Fruit fly (Drosophila melanogaster) whole organism, embryonic: ENCODE results near the gene CG6567.
A peak's percentile ranks its signal among the peaks of the same experiment; 100 is the strongest.

ENCODE experiments used
- Bgb ChIP-seq: fragments of 200-800 bp; sonication (Bioruptor generic); IDR thresholded peaks from 2 replicates; pipeline ENCODE4 v1.3.6; 2022; ENCODE audit warnings: missing biosample characterization, missing genetic modification characterization; ENCODE audit not compliant: partially characterized antibody
- Bteb2 ChIP-seq: fragments of 200-800 bp; sonication (Bioruptor generic); optimal IDR thresholded peaks from 2 replicates; lab custom pipeline; 2016; ENCODE audit warnings: missing biosample characterization, missing genetic modification characterization
- CG10462 ChIP-seq: fragments of 200-800 bp; sonication (Bioruptor generic); optimal IDR thresholded peaks from 2 replicates; lab custom pipeline; 2016; ENCODE audit warnings: missing biosample characterization, missing genetic modification characterization
- CG10654 ChIP-seq: fragments of 200-800 bp; sonication (Bioruptor generic); optimal IDR thresholded peaks from 2 replicates; lab custom pipeline; 2016; ENCODE audit warnings: missing biosample characterization, missing genetic modification characterization
- CG11456 ChIP-seq: fragments of 200-800 bp; sonication (Bioruptor generic); IDR thresholded peaks from 3 replicates; pipeline ENCODE4 v1.3.6; 2022; ENCODE audit warnings: missing biosample characterization, missing genetic modification characterization
- CG13775 ChIP-seq: fragments of 200-800 bp; sonication (Bioruptor generic); optimal IDR thresholded peaks from 3 replicates; lab custom pipeline; 2017; ENCODE audit warnings: missing biosample characterization, mild to moderate bottlenecking, missing genetic modification characterization
- CG14014 ChIP-seq: fragments of 200-800 bp; sonication (Bioruptor generic); IDR thresholded peaks from 2 replicates; pipeline ENCODE4 v1.3.6; 2022; ENCODE audit warnings: missing biosample characterization, missing genetic modification characterization
- CG14441 ChIP-seq: fragments of 200-800 bp; sonication (Bioruptor generic); IDR thresholded peaks from 2 replicates; pipeline ENCODE4 v1.3.6; 2022; ENCODE audit warnings: missing biosample characterization, missing genetic modification characterization
- CG15073 ChIP-seq: fragments of 200-800 bp; sonication (Bioruptor generic); optimal IDR thresholded peaks from 2 replicates; lab custom pipeline; 2016; ENCODE audit warnings: missing biosample characterization, missing genetic modification characterization
- CG17612 ChIP-seq: fragments of 200-800 bp; sonication (Bioruptor generic); IDR thresholded peaks from 2 replicates; pipeline ENCODE4 v1.3.6; 2022; ENCODE audit warnings: missing biosample characterization, missing genetic modification characterization
- CG1792 ChIP-seq: fragments of 200-800 bp; sonication (Bioruptor generic); optimal IDR thresholded peaks from 2 replicates; lab custom pipeline; 2016; ENCODE audit warnings: missing biosample characterization, missing genetic modification characterization
- CG1832 ChIP-seq: fragments of 200-800 bp; sonication (Bioruptor generic); optimal IDR thresholded peaks from 2 replicates; lab custom pipeline; 2017; ENCODE audit warnings: missing biosample characterization, mild to moderate bottlenecking, missing genetic modification characterization, inconsistent platforms
- CG18619 ChIP-seq: fragments of 200-800 bp; sonication (Bioruptor generic); optimal IDR thresholded peaks from 3 replicates; lab custom pipeline; 2017; ENCODE audit warnings: missing biosample characterization, mild to moderate bottlenecking, missing genetic modification characterization
- CG4282 ChIP-seq: fragments of 200-800 bp; sonication (Bioruptor generic); optimal IDR thresholded peaks from 2 replicates; lab custom pipeline; 2016; ENCODE audit warnings: missing biosample characterization, missing genetic modification characterization
- CG4730 ChIP-seq: fragments of 200-800 bp; sonication (Bioruptor generic); IDR thresholded peaks from 2 replicates; pipeline ENCODE4 v1.3.6; 2022; ENCODE audit warnings: missing biosample characterization, missing genetic modification characterization
- CG7556 ChIP-seq: fragments of 200-800 bp; sonication (Bioruptor generic); optimal IDR thresholded peaks from 2 replicates; lab custom pipeline; 2017; ENCODE audit warnings: missing biosample characterization, mild to moderate bottlenecking, missing genetic modification characterization
- CG7786 ChIP-seq: fragments of 200-800 bp; sonication (Bioruptor generic); optimal IDR thresholded peaks from 2 replicates; lab custom pipeline; 2016; ENCODE audit warnings: missing biosample characterization, missing genetic modification characterization
- CG8359 ChIP-seq: fragments of 200-800 bp; sonication (Bioruptor generic); optimal IDR thresholded peaks from 2 replicates; lab custom pipeline; 2017; ENCODE audit warnings: missing biosample characterization, mild to moderate bottlenecking, missing genetic modification characterization, borderline replicate concordance
- CHES-1-like ChIP-seq: fragments of 200-800 bp; sonication (Bioruptor generic); optimal IDR thresholded peaks from 2 replicates; lab custom pipeline; 2016; ENCODE audit warnings: missing biosample characterization, missing genetic modification characterization
- Chrac-16 ChIP-seq: fragments of 200-800 bp; sonication (Bioruptor generic); optimal IDR thresholded peaks from 3 replicates; lab custom pipeline; 2016; ENCODE audit warnings: missing biosample characterization, missing genetic modification characterization
- Dbx ChIP-seq: fragments of 200-800 bp; sonication (Bioruptor generic); IDR thresholded peaks from 3 replicates; pipeline ENCODE4 v1.3.6; 2022; ENCODE audit warnings: missing biosample characterization, missing genetic modification characterization
- Hand ChIP-seq: fragments of 200-800 bp; sonication (Bioruptor generic); optimal IDR thresholded peaks from 2 replicates; lab custom pipeline; 2017; ENCODE audit warnings: mild to moderate bottlenecking, missing biosample characterization, missing genetic modification reagents, missing genetic modification characterization
- Hmx ChIP-seq: fragments of 200-800 bp; sonication (Bioruptor generic); optimal IDR thresholded peaks from 2 replicates; lab custom pipeline; 2016; ENCODE audit warnings: missing biosample characterization, missing genetic modification characterization
- Lim3 ChIP-seq: fragments of 200-800 bp; sonication (Bioruptor generic); IDR thresholded peaks from 2 replicates; pipeline ENCODE4 v1.3.6; 2022; ENCODE audit warnings: missing biosample characterization, missing genetic modification characterization
- MBD-R2 ChIP-seq: fragments of 200-800 bp; sonication (Bioruptor generic); IDR thresholded peaks from 2 replicates; pipeline ENCODE4 v1.3.6; 2022; ENCODE audit warnings: missing biosample characterization, missing genetic modification characterization
- Mad ChIP-seq: fragments of 200-800 bp; sonication (Bioruptor generic); optimal IDR thresholded peaks from 2 replicates; lab custom pipeline; 2016; ENCODE audit warnings: missing biosample characterization, missing genetic modification characterization
- ap ChIP-seq: fragments of 200-800 bp; sonication (Bioruptor generic); IDR thresholded peaks from 2 replicates; pipeline ENCODE4 v1.3.6; 2022; ENCODE audit warnings: missing biosample characterization, missing genetic modification characterization
- bowl ChIP-seq: fragments of 200-800 bp; sonication (Bioruptor generic); IDR thresholded peaks from 2 replicates; pipeline ENCODE4 v1.3.6; 2022; ENCODE audit warnings: missing biosample characterization, missing genetic modification characterization
- chm ChIP-seq: fragments of 200-800 bp; sonication (Bioruptor generic); IDR thresholded peaks from 2 replicates; pipeline ENCODE4 v1.3.6; 2022; ENCODE audit warnings: missing biosample characterization, missing genetic modification characterization
- cwo ChIP-seq: fragments of 200-800 bp; sonication (Bioruptor generic); optimal IDR thresholded peaks from 3 replicates; lab custom pipeline; 2017; ENCODE audit warnings: missing biosample characterization, missing genetic modification characterization, mild to moderate bottlenecking, moderate library complexity, missing genetic modification reagents
- da ChIP-seq: fragments of 200-800 bp; sonication (Bioruptor generic); optimal IDR thresholded peaks from 2 replicates; lab custom pipeline; 2016; ENCODE audit warnings: missing biosample characterization, missing genetic modification characterization
- dmrt11E ChIP-seq: fragments of 200-800 bp; sonication (Bioruptor generic); optimal IDR thresholded peaks from 3 replicates; lab custom pipeline; 2018; ENCODE audit warnings: missing biosample characterization, mild to moderate bottlenecking, missing genetic modification characterization, moderate library complexity
- esg ChIP-seq: fragments of 200-800 bp; sonication (Bioruptor generic); conservative IDR thresholded peaks from 2 replicates; pipeline ENCODE4 v1.3.6; 2022; ENCODE audit warnings: missing biosample characterization, missing genetic modification characterization
- fd3F ChIP-seq: fragments of 200-800 bp; sonication (Bioruptor generic); optimal IDR thresholded peaks from 2 replicates; lab custom pipeline; 2018; ENCODE audit warnings: missing biosample characterization, mild to moderate bottlenecking, missing genetic modification characterization, moderate library complexity
- grn ChIP-seq: fragments of 200-800 bp; sonication (Bioruptor generic); optimal IDR thresholded peaks from 3 replicates; lab custom pipeline; 2017; ENCODE audit warnings: missing biosample characterization, missing genetic modification characterization
- hkb ChIP-seq, 2 experiments: fragments of 200-800 bp in 1 of 2; fragments of >200 bp in 1 of 2; sonication (Bioruptor generic) in 1 of 2; IDR thresholded peaks in 1 of 2; optimal IDR thresholded peaks in 1 of 2; 2 replicates each; pipeline versions ENCODE4 v1.3.6 to Lab custom; 2017 to 2022; ENCODE audit warnings: missing biosample characterization in 1 of 2, missing genetic modification characterization in 1 of 2
- jing ChIP-seq: fragments of 200-800 bp; sonication (Bioruptor generic); optimal IDR thresholded peaks from 2 replicates; lab custom pipeline; 2018; ENCODE audit warnings: missing biosample characterization, mild to moderate bottlenecking, missing genetic modification characterization
- kah ChIP-seq: fragments of 200-800 bp; sonication (Bioruptor generic); optimal IDR thresholded peaks from 2 replicates; lab custom pipeline; 2018; ENCODE audit warnings: missing biosample characterization, mild to moderate bottlenecking, missing genetic modification characterization
- ken ChIP-seq: fragments of 200-800 bp; sonication (Bioruptor generic); IDR thresholded peaks from 3 replicates; pipeline ENCODE4 v1.3.6; 2022; ENCODE audit warnings: missing biosample characterization, missing genetic modification characterization
- lab ChIP-seq: fragments of 200-800 bp; sonication (Bioruptor generic); optimal IDR thresholded peaks from 3 replicates; lab custom pipeline; 2017; ENCODE audit warnings: missing biosample characterization, missing genetic modification characterization, mild to moderate bottlenecking, moderate library complexity, missing genetic modification reagents
- lilli ChIP-seq: fragments of 200-800 bp; sonication (Bioruptor generic); optimal IDR thresholded peaks from 3 replicates; lab custom pipeline; 2016; ENCODE audit warnings: missing biosample characterization, missing genetic modification characterization
- lov ChIP-seq, 2 experiments: fragments of 200-800 bp in 1 of 2; fragments of >200 bp in 1 of 2; sonication (Bioruptor generic) in 1 of 2; IDR thresholded peaks in 1 of 2; optimal IDR thresholded peaks in 1 of 2; 2 replicates in 1 of 2; 3 replicates in 1 of 2; pipeline versions ENCODE4 v1.3.6 to Lab custom; 2017 to 2022; ENCODE audit warnings: missing biosample characterization in 1 of 2, missing genetic modification characterization in 1 of 2
- pan ChIP-seq, 4 experiments: fragments of >200 bp in 3 of 4; fragments of 200-800 bp in 1 of 4; sonication (Bioruptor generic) in 1 of 4; optimal IDR thresholded peaks in 3 of 4; IDR thresholded peaks in 1 of 4; 2 replicates each; pipeline versions ENCODE4 v1.3.6 to Lab custom; 2017 to 2022; ENCODE audit warnings: missing biosample characterization in 2 of 4, missing genetic modification characterization in 2 of 4, mixed read lengths in 1 of 4
- ro ChIP-seq: fragments of 200-800 bp; sonication (Bioruptor generic); IDR thresholded peaks from 2 replicates; pipeline ENCODE4 v1.3.6; 2022; ENCODE audit warnings: missing biosample characterization, missing genetic modification characterization
- run ChIP-seq: fragments of 200-800 bp; sonication (Bioruptor generic); optimal IDR thresholded peaks from 3 replicates; lab custom pipeline; 2018; ENCODE audit warnings: missing biosample characterization, mild to moderate bottlenecking, missing genetic modification characterization
- tup ChIP-seq: fragments of 200-800 bp; sonication (Bioruptor generic); optimal IDR thresholded peaks from 2 replicates; lab custom pipeline; 2016; ENCODE audit warnings: missing biosample characterization, mild to moderate bottlenecking, missing genetic modification characterization, moderate library complexity
- wdn ChIP-seq: fragments of 200-800 bp; sonication (Bioruptor generic); IDR thresholded peaks from 2 replicates; pipeline ENCODE4 v1.3.6; 2022; ENCODE audit warnings: missing biosample characterization, missing genetic modification characterization

Gene CG6567

dm6 chr3R:10886462-10887315 is 32.4 kb upstream of the CG6567 start (continued):
- TF ChIP-seq jing (GFP tag; lab: Kevin White, UChicago) (peak; percentile 55), Bgb (GFP tag; lab: Robert Waterston, UW) (peak; percentile 8; the same call in 1 of the 2 replicates), da (GFP tag; lab: Kevin White, UChicago) (peak; percentile 64), lilli (GFP tag; lab: Kevin White, UChicago) (peak; percentile 94), lab (GFP tag; lab: Kevin White, UChicago) (peak; percentile 96), MBD-R2 (GFP tag; lab: Robert Waterston, UW) (peak; percentile 72; the same call in 1 of the 2 replicates), CHES-1-like (peak; percentile 83), CG4730 (GFP tag; lab: Robert Waterston, UW) (peak; percentile 76), kah (GFP tag; lab: Kevin White, UChicago) (peak; percentile 89), grn (peak; percentile 21), Chrac-16 (GFP tag; lab: Kevin White, UChicago) (peak; percentile 86), chm (peak; percentile 87), CG14014 (GFP tag; lab: Robert Waterston, UW) (peak; percentile 87), CG17612 (peak; percentile 30; the same call in 1 of the 2 replicates), Lim3 (GFP tag; lab: Robert Waterston, UW) (peak; percentile 56), tup (GFP tag; lab: Kevin White, UChicago) (peak; percentile 69), CG1792 (GFP tag; lab: Kevin White, UChicago) (peak; percentile 72), CG4282 (GFP tag; lab: Kevin White, UChicago) (peak; percentile 66), CG13775 (peak; percentile 89), cwo (GFP tag; lab: Kevin White, UChicago) (peak; percentile 91), ken (peak; percentile 43; the same call in 1 of the 3 replicates), Hand (peak; percentile 94), CG15073 (GFP tag; lab: Kevin White, UChicago) (peak; percentile 95), ap (GFP tag; lab: Robert Waterston, UW) (peak; percentile 77), CG10654 (peak; percentile 72), dmrt11E (tag; lab: Kevin White, UChicago) (peak; percentile 78), CG8359 (GFP tag; lab: Kevin White, UChicago) (peak; percentile 57), fd3F (GFP tag; lab: Kevin White, UChicago) (peak; percentile 77), bowl (GFP tag; lab: Robert Waterston, UW) (peak; percentile 85), ro (GFP tag; lab: Robert Waterston, UW) (peak; percentile 64), CG10462 (GFP tag; lab: Kevin White, UChicago) (peak; percentile 69), Mad (GFP tag; lab: Kevin White, UChicago) (peak; percentile 71), wdn (GFP tag; lab: Robert Waterston, UW) (peak; percentile 91), Bteb2 (peak; percentile 88), hkb (optimal IDR thresholded peaks at IDR 0.05; lab: Kevin White, UChicago) (no peak), hkb (GFP tag; IDR thresholded peaks at IDR 0.05; lab: Robert Waterston, UW) (peak; percentile 91), Hmx (GFP tag; lab: Kevin White, UChicago) (peak; percentile 84), lov (optimal IDR thresholded peaks at IDR 0.05; lab: Kevin White, UChicago) (no peak), lov (GFP tag; IDR thresholded peaks at IDR 0.05; lab: Robert Waterston, UW) (peak; percentile 67; the same call in 1 of the 3 replicates), Dbx (GFP tag; lab: Robert Waterston, UW) (peak; percentile 94), pan (optimal IDR thresholded peaks at IDR 0.05; lab: Kevin White, UChicago) (no peak), pan (GFP tag; optimal IDR thresholded peaks at IDR 0.05 in 1 of 2, IDR thresholded peaks at IDR 0.05 in 1 of 2) (peak in 1 of 2 experiments; percentile 82), run (tag; lab: Kevin White, UChicago) (peak; percentile 90), CG14441 (GFP tag; lab: Robert Waterston, UW) (peak; percentile 81), CG7786 (GFP tag; lab: Kevin White, UChicago) (peak; percentile 89), CG11456 (peak; percentile 84), CG1832 (GFP tag; lab: Kevin White, UChicago) (no peak), CG7556 (GFP tag; lab: Kevin White, UChicago) (peak; percentile 95), esg (GFP tag; lab: Robert Waterston, UW) (peak; percentile 86), CG18619 (GFP tag; lab: Kevin White, UChicago) (peak; percentile 90)
